Worm (Caenorhabditis elegans) whole organism, L2 larva: ENCODE measurements around the gene F56D2.5.
A peak's percentile ranks its signal among the peaks of the same experiment; 100 is the strongest.

Source experiments
- C34F6.9 ChIP-seq: fragments of 150-350 bp; optimal IDR thresholded peaks from 2 replicates; lab custom pipeline; 2014; ENCODE audit warnings: missing biosample characterization, missing genetic modification characterization
- F13H6.1 ChIP-seq: sonication (generic microtip); optimal IDR thresholded peaks from 2 replicates; lab custom pipeline; 2016; ENCODE audit warnings: missing genetic modification characterization, missing compliant biosample characterization
- R02D3.7 ChIP-seq: fragments of 150-350 bp; optimal IDR thresholded peaks from 2 replicates; lab custom pipeline; 2014; ENCODE audit warnings: missing biosample characterization, missing genetic modification characterization
- Y55F3AM.14 ChIP-seq: fragments of 200-800 bp; sonication (Bioruptor generic); optimal IDR thresholded peaks from 2 replicates; lab custom pipeline; 2018; ENCODE audit warnings: mild to moderate bottlenecking, missing genetic modification characterization, missing compliant biosample characterization
- ZK546.5 ChIP-seq: sonication (generic microtip); optimal IDR thresholded peaks from 2 replicates; lab custom pipeline; 2017; ENCODE audit warnings: missing biosample characterization, missing genetic modification characterization
- aly-2 ChIP-seq: fragments of 150-350 bp; optimal IDR thresholded peaks from 2 replicates; lab custom pipeline; 2014; ENCODE audit warnings: missing biosample characterization, missing genetic modification characterization
- ama-1 ChIP-seq: fragments of 150-350 bp; optimal IDR thresholded peaks from 2 replicates; lab custom pipeline; 2018; ENCODE audit warnings: inconsistent platforms
- ceh-16 ChIP-seq: fragments of 150-350 bp; optimal IDR thresholded peaks from 2 replicates; lab custom pipeline; 2014; ENCODE audit warnings: missing biosample characterization, missing genetic modification characterization
- ceh-82 ChIP-seq: fragments of 150-350 bp; optimal IDR thresholded peaks from 2 replicates; lab custom pipeline; 2014; ENCODE audit warnings: missing biosample characterization, missing genetic modification characterization
- dmd-4 ChIP-seq: sonication (generic microtip); optimal IDR thresholded peaks from 2 replicates; lab custom pipeline; 2017; ENCODE audit warnings: missing biosample characterization, missing genetic modification characterization
- elt-1 ChIP-seq: fragments of 150-350 bp; optimal IDR thresholded peaks from 2 replicates; lab custom pipeline; 2014; ENCODE audit warnings: missing biosample characterization, missing genetic modification characterization
- elt-3 ChIP-seq: sonication (generic microtip); optimal IDR thresholded peaks from 2 replicates; lab custom pipeline; 2017; ENCODE audit warnings: missing biosample characterization, missing genetic modification characterization
- fos-1 ChIP-seq: fragments of 150-350 bp; optimal IDR thresholded peaks from 2 replicates; lab custom pipeline; 2014; ENCODE audit warnings: missing biosample characterization, missing genetic modification characterization
- gmeb-1 ChIP-seq: fragments of 150-350 bp; optimal IDR thresholded peaks from 2 replicates; lab custom pipeline; 2014; ENCODE audit warnings: missing biosample characterization, missing genetic modification characterization
- lin-11 ChIP-seq: fragments of 150-350 bp; sonication (generic microtip); optimal IDR thresholded peaks from 2 replicates; lab custom pipeline; 2014; ENCODE audit warnings: missing biosample characterization, missing genetic modification characterization, inconsistent platforms, mixed read lengths
- lin-13 ChIP-seq: fragments of 150-350 bp; optimal IDR thresholded peaks from 2 replicates; lab custom pipeline; 2014; ENCODE audit warnings: missing biosample characterization, missing genetic modification reagents, missing genetic modification characterization
- lsy-2 ChIP-seq, 2 experiments: fragments of 150-350 bp in 1 of 2; sonication (generic microtip) in 1 of 2; optimal IDR thresholded peaks; 2 replicates each; lab custom pipeline; 2014 to 2017; ENCODE audit warnings: missing biosample characterization in 2 of 2, missing genetic modification characterization in 2 of 2
- mab-5 ChIP-seq: fragments of 150-350 bp; optimal IDR thresholded peaks from 2 replicates; lab custom pipeline; 2014; ENCODE audit warnings: missing biosample characterization, missing genetic modification characterization
- mbf-1 ChIP-seq: sonication (generic microtip); optimal IDR thresholded peaks from 2 replicates; lab custom pipeline; 2017; ENCODE audit warnings: missing biosample characterization, missing genetic modification characterization
- nhr-10 ChIP-seq: sonication (generic microtip); optimal IDR thresholded peaks from 2 replicates; lab custom pipeline; 2017; ENCODE audit warnings: missing biosample characterization, missing genetic modification characterization
- nhr-11 ChIP-seq: fragments of 150-350 bp; optimal IDR thresholded peaks from 2 replicates; lab custom pipeline; 2014; ENCODE audit warnings: missing biosample characterization, missing genetic modification characterization
- nhr-12 ChIP-seq: fragments of 150-350 bp; optimal IDR thresholded peaks from 2 replicates; lab custom pipeline; 2014; ENCODE audit warnings: missing biosample characterization, missing genetic modification characterization
- nhr-129 ChIP-seq: fragments of 150-350 bp; optimal IDR thresholded peaks from 2 replicates; lab custom pipeline; 2014; ENCODE audit warnings: missing biosample characterization, missing genetic modification characterization
- nhr-21 ChIP-seq: fragments of 150-350 bp; optimal IDR thresholded peaks from 2 replicates; lab custom pipeline; 2014; ENCODE audit warnings: missing biosample characterization, missing genetic modification characterization
- nhr-23 ChIP-seq: fragments of 150-350 bp; optimal IDR thresholded peaks from 2 replicates; lab custom pipeline; 2014; ENCODE audit warnings: missing biosample characterization, missing genetic modification reagents, missing genetic modification characterization
- nhr-237 ChIP-seq: fragments of 150-350 bp; optimal IDR thresholded peaks from 2 replicates; lab custom pipeline; 2014; ENCODE audit warnings: missing biosample characterization, missing genetic modification characterization
- nhr-25 ChIP-seq: fragments of 150-350 bp; sonication (generic microtip); optimal IDR thresholded peaks from 3 replicates; lab custom pipeline; 2014; ENCODE audit warnings: missing biosample characterization, missing genetic modification characterization
- nhr-6 ChIP-seq: fragments of 150-350 bp; optimal IDR thresholded peaks from 2 replicates; lab custom pipeline; 2014; ENCODE audit warnings: missing biosample characterization, missing genetic modification characterization
- nhr-77 ChIP-seq: fragments of 150-350 bp; optimal IDR thresholded peaks from 2 replicates; lab custom pipeline; 2014; ENCODE audit warnings: missing biosample characterization, missing genetic modification characterization
- peb-1 ChIP-seq: fragments of 150-350 bp; optimal IDR thresholded peaks from 2 replicates; lab custom pipeline; 2014; ENCODE audit warnings: missing biosample characterization, missing genetic modification characterization
- sem-4 ChIP-seq: fragments of 150-350 bp; optimal IDR thresholded peaks from 2 replicates; lab custom pipeline; 2014; ENCODE audit warnings: missing biosample characterization, missing genetic modification reagents, missing genetic modification characterization
- skn-1 ChIP-seq: sonication (generic microtip); optimal IDR thresholded peaks from 2 replicates; lab custom pipeline; 2017; ENCODE audit warnings: missing biosample characterization, missing genetic modification characterization
- sma-3 ChIP-seq: sonication (generic microtip); optimal IDR thresholded peaks from 2 replicates; lab custom pipeline; 2016; ENCODE audit warnings: missing genetic modification reagents, missing genetic modification characterization, missing compliant biosample characterization
- snpc-4 ChIP-seq: fragments of 150-350 bp; optimal IDR thresholded peaks from 2 replicates; lab custom pipeline; 2014; ENCODE audit warnings: missing biosample characterization, missing genetic modification characterization
- unc-39 ChIP-seq: fragments of 150-350 bp; optimal IDR thresholded peaks from 2 replicates; lab custom pipeline; 2014; ENCODE audit warnings: missing biosample characterization, missing genetic modification characterization
- unc-55 ChIP-seq: fragments of 150-350 bp; sonication (generic microtip); optimal IDR thresholded peaks from 3 replicates; lab custom pipeline; 2014; ENCODE audit warnings: missing biosample characterization, missing genetic modification reagents, missing genetic modification characterization
- zag-1 ChIP-seq: fragments of 150-350 bp; optimal IDR thresholded peaks from 2 replicates; lab custom pipeline; 2014; ENCODE audit warnings: missing biosample characterization, missing genetic modification characterization
- ztf-1 ChIP-seq: fragments of 200-800 bp; sonication (Bioruptor generic); conservative IDR thresholded peaks from 2 replicates; pipeline ENCODE4 v1.3.6; 2022; ENCODE audit warnings: missing genetic modification characterization, missing compliant biosample characterization
- ztf-4 ChIP-seq: fragments of 150-350 bp; optimal IDR thresholded peaks from 2 replicates; lab custom pipeline; 2014; ENCODE audit warnings: missing biosample characterization, missing genetic modification characterization

The F56D2.5 gene

ce11 chrIII:5588746-5589145, 7.5 kb upstream of the F56D2.5 start:
- TF ChIP-seq nhr-12 (tag; lab: Kevin White, UChicago): no peak
- TF ChIP-seq nhr-11 (tag; lab: Kevin White, UChicago): no peak
- TF ChIP-seq lsy-2 (tag; optimal IDR thresholded peaks at IDR 0.05; lab: Kevin White, UChicago): no peak
- TF ChIP-seq sem-4 (tag; lab: Kevin White, UChicago): no peak
- no peak for TF ChIP-seq ama-1 (lab: Kevin White, UChicago)

ce11 chrIII:5586925-5587324, 5.7 kb upstream of the F56D2.5 start, which contains the start of gene F56D2.2:
Gene F56D2.2 (plus strand): TSS chrIII:5587263.
- TF ChIP-seq ztf-4 (tag; lab: Kevin White, UChicago): no peak
- TF ChIP-seq ama-1 (lab: Kevin White, UChicago): no peak
- peak; percentile 74 for TF ChIP-seq gmeb-1 (tag; lab: Kevin White, UChicago)
- no peak for TF ChIP-seq ZK546.5 (tag; lab: Kevin White, UChicago)
- no peak for TF ChIP-seq lin-11 (tag; lab: Kevin White, UChicago)
- TF ChIP-seq sem-4 (tag; lab: Kevin White, UChicago): no peak
- TF ChIP-seq R02D3.7 (tag; lab: Kevin White, UChicago): no peak
- peak; percentile 60 for TF ChIP-seq unc-55
- TF ChIP-seq lsy-2 (tag; optimal IDR thresholded peaks at IDR 0.05; lab: Kevin White, UChicago): peak in 1 of 2 experiments; percentile 35
- TF ChIP-seq sma-3: no peak
- no peak for TF ChIP-seq snpc-4 (tag; lab: Kevin White, UChicago)
- no peak for TF ChIP-seq C34F6.9 (tag; lab: Kevin White, UChicago)
- TF ChIP-seq mbf-1: no peak
- no peak for TF ChIP-seq peb-1 (tag; lab: Kevin White, UChicago)
- no peak for TF ChIP-seq nhr-11 (tag; lab: Kevin White, UChicago)
- no peak for TF ChIP-seq nhr-10 (tag; lab: Kevin White, UChicago)
- no peak for TF ChIP-seq dmd-4 (tag; lab: Kevin White, UChicago)
- TF ChIP-seq skn-1: no peak
- TF ChIP-seq nhr-21 (tag; lab: Kevin White, UChicago): no peak
- no peak for TF ChIP-seq nhr-12 (tag; lab: Kevin White, UChicago)
- no peak for TF ChIP-seq ceh-82 (tag; lab: Kevin White, UChicago)
- TF ChIP-seq fos-1: no peak
- TF ChIP-seq elt-1 (tag; lab: Kevin White, UChicago): no peak
- no peak for TF ChIP-seq nhr-77 (tag; lab: Kevin White, UChicago)
- peak; percentile 4 for TF ChIP-seq nhr-129 (tag; lab: Kevin White, UChicago)
- TF ChIP-seq F13H6.1 (tag; lab: Kevin White, UChicago): no peak
- no peak for TF ChIP-seq mab-5
- TF ChIP-seq nhr-25 (tag; lab: Kevin White, UChicago): no peak
- TF ChIP-seq lin-13 (GFP tag; lab: Kevin White, UChicago): no peak
- TF ChIP-seq ztf-1 (GFP tag; lab: Robert Waterston, UW): no peak

- TF ChIP-seq zag-1 (tag; lab: Kevin White, UChicago) (no peak), elt-3 (tag; lab: Kevin White, UChicago) (no peak), ceh-82 (tag; lab: Kevin White, UChicago) (no peak), nhr-12 (tag; lab: Kevin White, UChicago) (no peak), nhr-23 (tag; lab: Kevin White, UChicago) (no peak)
- TF ChIP-seq, all 48 proteins: peak for 0
These were observed 4.5 kb upstream of the F56D2.5 start for ce11 chrIII:5585711-5586110.

- no peak for TF ChIP-seq Y55F3AM.14 (GFP tag; lab: Kevin White, UChicago)
- TF ChIP-seq unc-39 (tag; lab: Kevin White, UChicago): no peak
- TF ChIP-seq unc-55: no peak
- no peak for TF ChIP-seq sem-4 (tag; lab: Kevin White, UChicago)
- TF ChIP-seq ceh-16: no peak
- TF ChIP-seq nhr-23 (tag; lab: Kevin White, UChicago): no peak
- no peak for TF ChIP-seq nhr-237
- no peak for TF ChIP-seq gmeb-1 (tag; lab: Kevin White, UChicago)
- no peak for TF ChIP-seq nhr-6 (tag; lab: Kevin White, UChicago)
- TF ChIP-seq F13H6.1 (tag; lab: Kevin White, UChicago): no peak
- TF ChIP-seq nhr-129 (tag; lab: Kevin White, UChicago): no peak
- TF ChIP-seq R02D3.7 (tag; lab: Kevin White, UChicago): no peak
- TF ChIP-seq nhr-77 (tag; lab: Kevin White, UChicago): no peak
- TF ChIP-seq nhr-21 (tag; lab: Kevin White, UChicago): no peak
- no peak for TF ChIP-seq ama-1 (lab: Kevin White, UChicago)
- TF ChIP-seq aly-2 (tag; lab: Kevin White, UChicago): no peak
These were observed 3.4 kb upstream of the F56D2.5 start, which contains the start of gene F56D2.3 for ce11 chrIII:5584647-5585046. Gene F56D2.3 (plus strand): TSS chrIII:5584947.
